Worm (Caenorhabditis elegans): ENCODE results near the gene swm-1.

- no peak for TF ChIP-seq nhr-76 (tag; optimal IDR thresholded peaks at IDR 0.05)
- no peak for TF ChIP-seq nhr-28 (tag; optimal IDR thresholded peaks at IDR 0.05)
Observed at ce11 chrV:9059468-9059867, 4.8 kb upstream of the swm-1 start, which contains the start of the genes C25E10.16 and C25E10.13.

Data from whole organism, mixed stage, embryonic.